Worm (Caenorhabditis elegans): ENCODE results near the gene Y47D7A.7.

Gene Y47D7A.7

DNA sequence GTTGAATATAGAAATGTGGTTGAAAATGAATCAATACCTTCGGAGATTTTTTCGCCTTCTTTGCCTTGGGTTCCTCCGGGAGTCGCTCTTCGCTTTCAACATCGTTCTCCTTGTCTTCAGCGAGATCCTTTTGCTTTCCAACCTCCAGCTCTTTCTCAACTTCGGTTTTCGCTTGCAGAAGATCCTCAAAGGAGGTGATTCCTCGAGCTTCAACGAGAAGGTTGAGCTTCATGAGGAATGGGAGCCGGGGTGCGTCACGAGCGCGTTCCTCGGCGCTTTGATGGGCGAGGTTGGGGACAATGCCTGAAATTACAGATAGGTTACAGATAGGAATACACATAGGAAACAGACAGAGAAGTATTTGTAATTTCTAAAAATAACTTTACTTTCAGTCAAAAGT is 20.8 kb downstream of the Y47D7A.7 start:
- no peak for TF ChIP-seq peb-1 (tag; optimal IDR thresholded peaks at IDR 0.05)
- TF ChIP-seq lin-13 (GFP tag; optimal IDR thresholded peaks at IDR 0.05), result no peak
- no peak for TF ChIP-seq egl-27 (tag; optimal IDR thresholded peaks at IDR 0.05)
- TF ChIP-seq nhr-6 (tag; optimal IDR thresholded peaks at IDR 0.05), result no peak
- no peak for TF ChIP-seq sem-4 (tag; optimal IDR thresholded peaks at IDR 0.05)
- no peak for TF ChIP-seq sma-9 (GFP tag; optimal IDR thresholded peaks at IDR 0.05)
- TF ChIP-seq sma-9 (tag; optimal IDR thresholded peaks at IDR 0.05), result no peak
- no peak for TF ChIP-seq elt-3 (tag; optimal IDR thresholded peaks at IDR 0.05)
- TF ChIP-seq nhr-77 (tag; optimal IDR thresholded peaks at IDR 0.05), result no peak
- TF ChIP-seq Y55F3AM.14 (GFP tag; optimal IDR thresholded peaks at IDR 0.05), result no peak
- TF ChIP-seq ama-1 (optimal IDR thresholded peaks at IDR 0.05), result no peak
- TF ChIP-seq unc-39 (tag; optimal IDR thresholded peaks at IDR 0.05), result no peak
- TF ChIP-seq nhr-10 (tag; optimal IDR thresholded peaks at IDR 0.05), result no peak
- TF ChIP-seq zag-1 (tag; optimal IDR thresholded peaks at IDR 0.05), result no peak
- no peak for TF ChIP-seq mbf-1 (tag; optimal IDR thresholded peaks at IDR 0.05)
- no peak for TF ChIP-seq R02D3.7 (tag; optimal IDR thresholded peaks at IDR 0.05)
- TF ChIP-seq mdl-1 (tag; optimal IDR thresholded peaks at IDR 0.05), result no peak
- no peak for TF ChIP-seq ZK546.5 (tag; optimal IDR thresholded peaks at IDR 0.05)
- no peak for TF ChIP-seq F13H6.1 (tag; optimal IDR thresholded peaks at IDR 0.05)
- TF ChIP-seq sma-3 (GFP tag; optimal IDR thresholded peaks at IDR 0.05), result no peak
- no peak for TF ChIP-seq lin-39 (tag; optimal IDR thresholded peaks at IDR 0.05)

DNA sequence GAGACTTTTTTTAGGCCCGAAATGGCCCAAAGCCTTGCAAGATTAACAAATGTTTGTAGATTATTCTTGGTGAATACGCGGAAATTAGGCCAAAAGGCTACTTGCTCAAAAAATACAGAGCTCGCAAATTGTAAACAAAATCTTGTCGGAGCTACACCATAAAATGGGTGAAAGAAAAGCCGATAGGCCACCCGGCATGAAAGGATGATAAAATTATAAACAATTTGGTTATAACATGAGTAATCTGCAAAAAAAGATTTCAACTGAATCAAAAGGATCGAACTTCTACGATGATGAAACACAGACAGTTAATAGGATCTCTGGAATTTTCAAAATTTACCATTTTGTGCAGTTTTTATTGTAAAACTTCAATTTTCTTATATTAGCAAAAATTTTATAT is 21.5 kb downstream of the Y47D7A.7 start:
- TF ChIP-seq R02D3.7 (tag; optimal IDR thresholded peaks at IDR 0.05), result no peak
- no peak for TF ChIP-seq lin-11 (tag; optimal IDR thresholded peaks at IDR 0.05)
- TF ChIP-seq mbf-1 (tag; optimal IDR thresholded peaks at IDR 0.05), result no peak
- no peak for TF ChIP-seq nhr-21 (tag; optimal IDR thresholded peaks at IDR 0.05)
- TF ChIP-seq C34F6.9 (tag; optimal IDR thresholded peaks at IDR 0.05), result no peak
- TF ChIP-seq elt-3 (tag; optimal IDR thresholded peaks at IDR 0.05), result no peak
- TF ChIP-seq unc-55 (GFP tag; optimal IDR thresholded peaks at IDR 0.05), result no peak
- no peak for TF ChIP-seq unc-62 (GFP tag; optimal IDR thresholded peaks at IDR 0.05)
- TF ChIP-seq ama-1 (optimal IDR thresholded peaks at IDR 0.05), result no peak
- no peak for TF ChIP-seq ceh-82 (tag; optimal IDR thresholded peaks at IDR 0.05)
- TF ChIP-seq F13H6.1 (tag; optimal IDR thresholded peaks at IDR 0.05), result no peak
- no peak for TF ChIP-seq nhr-237 (tag; optimal IDR thresholded peaks at IDR 0.05)
- no peak for TF ChIP-seq skn-1 (tag; optimal IDR thresholded peaks at IDR 0.05)
- no peak for TF ChIP-seq gmeb-1 (tag; optimal IDR thresholded peaks at IDR 0.05)
- TF ChIP-seq egl-27 (tag; optimal IDR thresholded peaks at IDR 0.05), result no peak
- no peak for TF ChIP-seq snpc-4 (tag; optimal IDR thresholded peaks at IDR 0.05)
- no peak for TF ChIP-seq ceh-16 (tag; optimal IDR thresholded peaks at IDR 0.05)
- no peak for TF ChIP-seq nhr-6 (tag; optimal IDR thresholded peaks at IDR 0.05)

- no peak for TF ChIP-seq nhr-6 (tag; optimal IDR thresholded peaks at IDR 0.05)
- no peak for TF ChIP-seq unc-55 (GFP tag; optimal IDR thresholded peaks at IDR 0.05)
- TF ChIP-seq sma-9 (GFP tag; optimal IDR thresholded peaks at IDR 0.05), result no peak
- no peak for TF ChIP-seq sma-9 (tag; optimal IDR thresholded peaks at IDR 0.05)
- no peak for TF ChIP-seq mdl-1 (tag; optimal IDR thresholded peaks at IDR 0.05)
- no peak for TF ChIP-seq crh-2 (tag; optimal IDR thresholded peaks at IDR 0.05)
- no peak for TF ChIP-seq ztf-1 (GFP tag; conservative IDR thresholded peaks at IDR 0.05)
Measured at ce11 chrV:4396257-4396656, 23.4 kb downstream of the Y47D7A.7 start, which contains the start of gene F13A2.3. Gene F13A2.3 (minus strand): TSS chrV:4396357.

DNA sequence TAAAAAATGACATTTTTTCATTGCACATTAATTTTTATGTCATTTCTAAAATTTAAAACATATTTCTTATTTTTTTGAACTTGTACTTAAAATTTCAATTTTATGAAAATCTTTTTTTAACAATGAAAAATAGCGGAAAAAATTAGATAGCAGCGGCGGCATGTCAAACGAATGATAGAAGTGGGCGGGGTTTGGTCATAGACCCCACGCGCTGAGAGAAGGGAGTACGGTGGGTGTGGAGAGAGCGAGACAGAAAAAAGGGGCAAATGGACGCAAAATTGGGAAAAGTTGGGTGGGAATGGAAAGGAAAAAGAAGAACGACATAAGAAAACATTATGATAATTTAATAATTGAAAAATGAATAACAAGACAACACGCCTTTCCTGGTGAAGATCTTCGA is 31.8 kb downstream of the Y47D7A.7 start:
- TF ChIP-seq skn-1 (tag; optimal IDR thresholded peaks at IDR 0.05), result no peak
- TF ChIP-seq unc-55 (GFP tag; optimal IDR thresholded peaks at IDR 0.05), result no peak
- no peak for TF ChIP-seq lin-13 (GFP tag; optimal IDR thresholded peaks at IDR 0.05)
- no peak for TF ChIP-seq nhr-11 (tag; optimal IDR thresholded peaks at IDR 0.05)
- TF ChIP-seq gmeb-1 (tag; optimal IDR thresholded peaks at IDR 0.05), result no peak
- TF ChIP-seq nhr-237 (tag; optimal IDR thresholded peaks at IDR 0.05), result no peak
- no peak for TF ChIP-seq dmd-4 (tag; optimal IDR thresholded peaks at IDR 0.05)
- no peak for TF ChIP-seq egl-27 (tag; optimal IDR thresholded peaks at IDR 0.05)
- no peak for TF ChIP-seq ceh-82 (tag; optimal IDR thresholded peaks at IDR 0.05)
- no peak for TF ChIP-seq sma-3 (GFP tag; optimal IDR thresholded peaks at IDR 0.05)
- TF ChIP-seq sma-9 (GFP tag; optimal IDR thresholded peaks at IDR 0.05), result no peak
- TF ChIP-seq sma-9 (tag; optimal IDR thresholded peaks at IDR 0.05), result no peak
- no peak for TF ChIP-seq mab-5 (tag; optimal IDR thresholded peaks at IDR 0.05)
- no peak for TF ChIP-seq ztf-11 (tag; optimal IDR thresholded peaks at IDR 0.05)
- no peak for TF ChIP-seq ama-1 (optimal IDR thresholded peaks at IDR 0.05)
- no peak for TF ChIP-seq F13H6.1 (tag; optimal IDR thresholded peaks at IDR 0.05)
- no peak for TF ChIP-seq aly-2 (tag; optimal IDR thresholded peaks at IDR 0.05)
- no peak for TF ChIP-seq nhr-25 (tag; optimal IDR thresholded peaks at IDR 0.05)
- TF ChIP-seq snpc-4 (tag; optimal IDR thresholded peaks at IDR 0.05), result no peak
- TF ChIP-seq lin-11 (tag; optimal IDR thresholded peaks at IDR 0.05), result no peak
- TF ChIP-seq elt-1 (tag; optimal IDR thresholded peaks at IDR 0.05), result no peak
